Worm (Caenorhabditis elegans): ENCODE measurements around the gene aat-1.

ce11 chrIV:9624275-9624674 lies 22.8 kb upstream of the aat-1 start, which contains the start of gene W09C2.8:
- TF ChIP-seq him-1 (tag; optimal IDR thresholded peaks at IDR 0.05) (no peak), dao-5 (tag; optimal IDR thresholded peaks at IDR 0.05) (no peak), W03F9.2 (tag; optimal IDR thresholded peaks at IDR 0.05) (no peak)
